Worm (Caenorhabditis elegans) whole organism, L3 larva: Measurements from ENCODE around the gene Y54E2A.9.

Experiments used
- R02D3.7 ChIP-seq: fragments of 150-350 bp; optimal IDR thresholded peaks from 2 replicates; lab custom pipeline; 2014; ENCODE audit warnings: missing biosample characterization, missing genetic modification characterization
- ZK546.5 ChIP-seq: sonication (generic microtip); optimal IDR thresholded peaks from 2 replicates; lab custom pipeline; 2017; ENCODE audit warnings: missing biosample characterization, missing genetic modification characterization
- aly-2 ChIP-seq: fragments of 150-350 bp; optimal IDR thresholded peaks from 2 replicates; lab custom pipeline; 2014; ENCODE audit warnings: missing biosample characterization, missing genetic modification characterization
- ama-1 ChIP-seq: fragments of 150-350 bp; optimal IDR thresholded peaks from 2 replicates; lab custom pipeline; 2018
- ceh-16 ChIP-seq: sonication (generic microtip); optimal IDR thresholded peaks from 2 replicates; lab custom pipeline; 2017; ENCODE audit warnings: missing biosample characterization, missing genetic modification characterization
- ceh-28 ChIP-seq: fragments of 150-350 bp; optimal IDR thresholded peaks from 2 replicates; lab custom pipeline; 2014; ENCODE audit warnings: missing biosample characterization, missing genetic modification reagents, missing genetic modification characterization
- ceh-82 ChIP-seq: fragments of 150-350 bp; optimal IDR thresholded peaks from 2 replicates; lab custom pipeline; 2014; ENCODE audit warnings: missing biosample characterization, missing genetic modification characterization
- ceh-9 ChIP-seq: sonication (generic microtip); optimal IDR thresholded peaks from 2 replicates; lab custom pipeline; 2018; ENCODE audit warnings: missing biosample characterization, missing genetic modification characterization
- daf-12 ChIP-seq: fragments of 150-350 bp; optimal IDR thresholded peaks from 2 replicates; lab custom pipeline; 2014; ENCODE audit warnings: missing biosample characterization, missing genetic modification reagents, missing genetic modification characterization
- egl-27 ChIP-seq: sonication (generic microtip); optimal IDR thresholded peaks from 4 replicates; lab custom pipeline; 2017; ENCODE audit warnings: missing biosample characterization, missing genetic modification reagents, missing genetic modification characterization
- egl-5 ChIP-seq: fragments of 150-350 bp; optimal IDR thresholded peaks from 2 replicates; lab custom pipeline; 2017; ENCODE audit warnings: missing biosample characterization, missing genetic modification reagents, missing genetic modification characterization, inconsistent platforms
- elt-1 ChIP-seq: fragments of 150-350 bp; optimal IDR thresholded peaks from 2 replicates; lab custom pipeline; 2014; ENCODE audit warnings: missing biosample characterization, missing genetic modification characterization
- elt-2 ChIP-seq: sonication (generic microtip); optimal IDR thresholded peaks from 2 replicates; lab custom pipeline; 2016; ENCODE audit warnings: missing genetic modification reagents, mild to moderate bottlenecking, missing genetic modification characterization, missing compliant biosample characterization
- elt-3 ChIP-seq, 3 experiments: fragments of 150-350 bp in 1 of 3; sonication (generic microtip) in 2 of 3; optimal IDR thresholded peaks; 2 replicates in 2 of 3; 4 replicates in 1 of 3; lab custom pipeline; 2014 to 2017; ENCODE audit warnings: missing biosample characterization in 3 of 3, missing genetic modification characterization in 3 of 3
- eor-1 ChIP-seq, 2 experiments: fragments of 150-350 bp; optimal IDR thresholded peaks; 2 replicates each; lab custom pipeline; 2014 to 2018; ENCODE audit warnings: missing biosample characterization in 2 of 2, missing genetic modification characterization in 2 of 2
- fkh-10 ChIP-seq: sonication (generic microtip); optimal IDR thresholded peaks from 2 replicates; lab custom pipeline; 2017; ENCODE audit warnings: missing biosample characterization, missing genetic modification reagents, missing genetic modification characterization
- fkh-2 ChIP-seq: fragments of 150-350 bp; optimal IDR thresholded peaks from 2 replicates; lab custom pipeline; 2014; ENCODE audit warnings: missing biosample characterization, missing genetic modification reagents, missing genetic modification characterization
- fos-1 ChIP-seq: fragments of 150-350 bp; optimal IDR thresholded peaks from 2 replicates; lab custom pipeline; 2014; ENCODE audit warnings: missing biosample characterization, missing genetic modification characterization
- hmg-11 ChIP-seq: sonication (generic microtip); optimal IDR thresholded peaks from 2 replicates; lab custom pipeline; 2016; ENCODE audit warnings: missing genetic modification characterization, missing compliant biosample characterization
- jun-1 ChIP-seq: fragments of 150-350 bp; optimal IDR thresholded peaks from 2 replicates; lab custom pipeline; 2014; ENCODE audit warnings: missing biosample characterization, missing genetic modification reagents, missing genetic modification characterization
- lin-15B ChIP-seq: fragments of 150-350 bp; optimal IDR thresholded peaks from 2 replicates; lab custom pipeline; 2014; ENCODE audit warnings: missing biosample characterization, missing genetic modification characterization
- lin-39 ChIP-seq: fragments of 150-350 bp; optimal IDR thresholded peaks from 2 replicates; lab custom pipeline; 2018; ENCODE audit warnings: missing biosample characterization, missing genetic modification reagents, missing genetic modification characterization
- lsy-12 ChIP-seq: sonication (generic microtip); optimal IDR thresholded peaks from 2 replicates; lab custom pipeline; 2016; ENCODE audit warnings: mild to moderate bottlenecking, missing genetic modification characterization, missing compliant biosample characterization
- mdl-1 ChIP-seq: fragments of 150-350 bp; optimal IDR thresholded peaks from 2 replicates; lab custom pipeline; 2014; ENCODE audit warnings: missing biosample characterization, missing genetic modification characterization
- nfya-1 ChIP-seq: sonication (generic microtip); optimal IDR thresholded peaks from 2 replicates; lab custom pipeline; 2017; ENCODE audit warnings: missing genetic modification characterization, mild to moderate bottlenecking, missing compliant biosample characterization, antibody characterized with exemption, moderate library complexity; ENCODE audit not compliant: insufficient read depth
- nhr-11 ChIP-seq: fragments of 150-350 bp; optimal IDR thresholded peaks from 2 replicates; lab custom pipeline; 2014; ENCODE audit warnings: missing biosample characterization, missing genetic modification characterization
- nhr-12 ChIP-seq: fragments of 150-350 bp; optimal IDR thresholded peaks from 2 replicates; lab custom pipeline; 2014; ENCODE audit warnings: missing biosample characterization, missing genetic modification characterization
- nhr-23 ChIP-seq: fragments of 150-350 bp; optimal IDR thresholded peaks from 2 replicates; lab custom pipeline; 2014; ENCODE audit warnings: missing biosample characterization, missing genetic modification reagents, missing genetic modification characterization
- nhr-237 ChIP-seq: fragments of 150-350 bp; optimal IDR thresholded peaks from 2 replicates; lab custom pipeline; 2014; ENCODE audit warnings: missing biosample characterization, missing genetic modification characterization
- nhr-25 ChIP-seq: sonication (generic microtip); optimal IDR thresholded peaks from 2 replicates; lab custom pipeline; 2017; ENCODE audit warnings: missing biosample characterization, missing genetic modification characterization
- nhr-28 ChIP-seq: fragments of 150-350 bp; optimal IDR thresholded peaks from 2 replicates; lab custom pipeline; 2014; ENCODE audit warnings: missing biosample characterization, missing genetic modification characterization
- nhr-43 ChIP-seq: sonication (generic microtip); optimal IDR thresholded peaks from 2 replicates; lab custom pipeline; 2016; ENCODE audit warnings: mild to moderate bottlenecking, missing genetic modification characterization, missing compliant biosample characterization; ENCODE audit not compliant: poor library complexity, severe bottlenecking
- nhr-67 ChIP-seq: fragments of 150-350 bp; optimal IDR thresholded peaks from 2 replicates; lab custom pipeline; 2014; ENCODE audit warnings: missing biosample characterization, missing genetic modification characterization
- nhr-77 ChIP-seq: fragments of 150-350 bp; optimal IDR thresholded peaks from 2 replicates; lab custom pipeline; 2014; ENCODE audit warnings: missing biosample characterization, missing genetic modification characterization
- pha-4 ChIP-seq: fragments of 150-350 bp; optimal IDR thresholded peaks from 2 replicates; lab custom pipeline; 2014; ENCODE audit warnings: missing biosample characterization, missing genetic modification reagents, missing genetic modification characterization
- sea-2 ChIP-seq: fragments of 150-350 bp; sonication (generic microtip); optimal IDR thresholded peaks from 4 replicates; lab custom pipeline; 2014; ENCODE audit warnings: missing biosample characterization, missing genetic modification reagents, missing genetic modification characterization
- skn-1 ChIP-seq: fragments of 150-350 bp; optimal IDR thresholded peaks from 2 replicates; lab custom pipeline; 2014; ENCODE audit warnings: missing biosample characterization, missing genetic modification characterization
- snpc-4 ChIP-seq: fragments of 150-350 bp; optimal IDR thresholded peaks from 2 replicates; lab custom pipeline; 2014; ENCODE audit warnings: missing biosample characterization, missing genetic modification characterization
- tbx-2 ChIP-seq: sonication (generic microtip); optimal IDR thresholded peaks from 2 replicates; lab custom pipeline; 2016; ENCODE audit warnings: mild to moderate bottlenecking, missing genetic modification characterization, missing compliant biosample characterization
- unc-39 ChIP-seq: sonication (generic microtip); optimal IDR thresholded peaks from 4 replicates; lab custom pipeline; 2017; ENCODE audit warnings: missing biosample characterization, missing genetic modification characterization
- unc-62 ChIP-seq: fragments of 150-350 bp; sonication (generic microtip); optimal IDR thresholded peaks from 4 replicates; lab custom pipeline; 2014; ENCODE audit warnings: missing biosample characterization, missing genetic modification reagents, missing genetic modification characterization
- zag-1 ChIP-seq: fragments of 150-350 bp; optimal IDR thresholded peaks from 2 replicates; lab custom pipeline; 2014; ENCODE audit warnings: missing biosample characterization, missing genetic modification characterization
- ztf-11 ChIP-seq: fragments of 150-350 bp; optimal IDR thresholded peaks from 2 replicates; lab custom pipeline; 2014; ENCODE audit warnings: missing biosample characterization, missing genetic modification characterization
- ztf-4 ChIP-seq: fragments of 150-350 bp; optimal IDR thresholded peaks from 2 replicates; lab custom pipeline; 2014; ENCODE audit warnings: missing biosample characterization, missing genetic modification characterization

Y54E2A.9 gene

DNA sequence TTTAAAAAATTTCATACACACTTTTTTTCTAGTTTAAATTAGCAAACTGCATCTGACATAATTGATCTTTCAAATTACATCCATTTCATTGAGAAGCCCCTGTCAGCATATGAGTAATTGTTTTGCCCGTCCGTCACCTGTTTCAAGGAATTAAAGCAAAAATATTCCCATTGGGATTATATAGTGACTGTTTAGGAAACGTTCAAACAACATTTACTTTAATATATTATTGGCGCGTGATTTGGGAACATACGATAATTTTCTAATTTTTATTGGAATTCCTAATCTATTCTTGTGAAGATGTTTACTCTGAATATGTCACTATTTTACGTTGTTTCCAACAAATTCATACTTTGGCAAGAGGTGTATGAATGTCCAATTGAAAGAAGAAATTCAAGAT, 19.9 kb upstream of the Y54E2A.9 start, which contains the start of gene srt-11:
TSS of gene srt-11 (plus strand) at position 301 of the 400 bp plus-strand sequence.
- TF ChIP-seq daf-12 (tag; lab: Kevin White, UChicago) (no peak), nhr-25 (no peak), egl-5 (tag; lab: Kevin White, UChicago) (no peak), elt-2 (no peak), jun-1 (no peak), nhr-23 (tag; lab: Kevin White, UChicago) (no peak), nfya-1 (no peak), ceh-16 (no peak), fkh-10 (no peak), ZK546.5 (no peak), fos-1 (tag; lab: Kevin White, UChicago) (no peak), unc-62 (GFP tag; lab: Kevin White, UChicago) (no peak), ceh-82 (tag; lab: Kevin White, UChicago) (no peak), hmg-11 (tag; lab: Kevin White, UChicago) (no peak), snpc-4 (tag; lab: Kevin White, UChicago) (no peak), eor-1 (tag; optimal IDR thresholded peaks at IDR 0.05; lab: Kevin White, UChicago) (no peak), nhr-77 (tag; lab: Kevin White, UChicago) (no peak), elt-1 (tag; lab: Kevin White, UChicago) (no peak)

DNA sequence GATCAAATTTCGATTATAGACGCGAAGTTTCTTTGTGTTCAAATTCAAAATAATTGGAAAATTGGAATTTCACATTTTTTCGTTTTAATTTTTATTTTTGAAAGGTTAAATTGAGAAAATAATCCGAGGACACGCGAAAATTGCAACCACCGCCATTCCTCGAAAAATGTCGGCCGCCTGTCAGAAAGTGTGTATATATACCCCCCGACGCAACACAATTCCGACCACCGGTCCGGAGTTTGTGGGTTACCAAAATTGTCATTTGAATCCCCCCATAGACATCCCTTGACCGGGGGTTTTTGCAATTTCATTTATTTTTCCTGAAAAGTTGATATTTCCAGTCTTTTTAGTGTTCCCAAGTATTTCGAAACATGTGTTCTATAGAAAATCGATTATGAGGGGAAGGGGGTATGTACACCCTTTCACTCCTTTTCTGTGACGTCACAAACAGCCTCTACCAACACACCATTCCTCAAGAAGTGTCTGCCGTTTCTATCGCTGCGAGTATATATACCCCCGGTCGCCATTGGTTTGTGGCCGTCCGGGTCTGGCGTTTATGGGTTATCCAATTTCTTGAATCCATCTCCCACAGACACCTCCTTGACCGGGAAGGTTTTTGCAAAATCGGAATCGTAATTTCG, 18.6 kb upstream of the Y54E2A.9 start, which contains the start of gene W01D2.3:
TSS of gene W01D2.3 (minus strand) at position 51 of the 641 bp plus-strand sequence.
- TF ChIP-seq ceh-82 (tag; lab: Kevin White, UChicago) (peak; percentile 46), nhr-23 (tag; lab: Kevin White, UChicago) (peak; percentile 44), snpc-4 (tag; lab: Kevin White, UChicago) (peak; percentile 98), ama-1 (no peak), fkh-2 (tag; lab: Kevin White, UChicago) (no peak), nhr-12 (tag; lab: Kevin White, UChicago) (no peak), nhr-11 (tag; lab: Kevin White, UChicago) (no peak), nfya-1 (peak; percentile 56), nhr-28 (no peak), elt-3 (tag; optimal IDR thresholded peaks at IDR 0.05; lab: Kevin White, UChicago) (no peak), fos-1 (tag; lab: Kevin White, UChicago) (no peak), zag-1 (tag; lab: Kevin White, UChicago) (no peak), aly-2 (tag; lab: Kevin White, UChicago) (peak; percentile 64), ceh-28 (peak; percentile 80), nhr-77 (tag; lab: Kevin White, UChicago) (peak; percentile 91), lin-15B (tag; lab: Kevin White, UChicago) (no peak), nhr-237 (tag; lab: Kevin White, UChicago) (peak; percentile 2), ztf-11 (no peak), jun-1 (peak; percentile 47), lin-39 (tag; lab: Kevin White, UChicago) (peak; percentile 41), nhr-67 (tag; lab: Kevin White, UChicago) (no peak), eor-1 (tag; optimal IDR thresholded peaks at IDR 0.05; lab: Kevin White, UChicago) (peak in 1 of 2 experiments; percentile 10), ceh-9 (tag; lab: Kevin White, UChicago) (no peak), pha-4 (tag; lab: Kevin White, UChicago) (peak; percentile 42), nhr-43 (tag; lab: Kevin White, UChicago) (peak; percentile 75), lsy-12 (tag; lab: Kevin White, UChicago) (peak; percentile 64), unc-62 (GFP tag; lab: Kevin White, UChicago) (no peak), unc-39 (tag; lab: Kevin White, UChicago) (no peak), hmg-11 (tag; lab: Kevin White, UChicago) (peak; percentile 77), nhr-25 (peak; percentile 89), ztf-4 (tag; lab: Kevin White, UChicago) (peak; percentile 81), mdl-1 (tag; lab: Kevin White, UChicago) (no peak), elt-2 (peak; percentile 43), R02D3.7 (tag; lab: Kevin White, UChicago) (no peak), fkh-10 (no peak), elt-1 (tag; lab: Kevin White, UChicago) (no peak), sea-2 (GFP tag; lab: Kevin White, UChicago) (peak; percentile 52), skn-1 (peak; percentile 35), egl-5 (tag; lab: Kevin White, UChicago) (peak; percentile 1), tbx-2 (tag; lab: Kevin White, UChicago) (peak; percentile 49), egl-27 (tag; lab: Kevin White, UChicago) (no peak)
